Worm (Caenorhabditis elegans): ENCODE results near the gene Y43F8C.23.

- TF ChIP-seq ceh-82 (tag; optimal IDR thresholded peaks at IDR 0.05) (no peak), nhr-237 (tag; optimal IDR thresholded peaks at IDR 0.05) (no peak), unc-62 (GFP tag; optimal IDR thresholded peaks at IDR 0.05) (no peak), lsy-2 (tag; optimal IDR thresholded peaks at IDR 0.05) (no peak), nhr-11 (tag; optimal IDR thresholded peaks at IDR 0.05) (no peak), alr-1 (tag; optimal IDR thresholded peaks at IDR 0.05) (no peak), egl-27 (tag; optimal IDR thresholded peaks at IDR 0.05) (no peak)
Observed at ce11 chrV:19752879-19753278, 41.3 kb upstream of the Y43F8C.23 start.

Data from whole organism, L2 larva.